Worm (Caenorhabditis elegans): Measurements from ENCODE around the gene efr-3.

DNA sequence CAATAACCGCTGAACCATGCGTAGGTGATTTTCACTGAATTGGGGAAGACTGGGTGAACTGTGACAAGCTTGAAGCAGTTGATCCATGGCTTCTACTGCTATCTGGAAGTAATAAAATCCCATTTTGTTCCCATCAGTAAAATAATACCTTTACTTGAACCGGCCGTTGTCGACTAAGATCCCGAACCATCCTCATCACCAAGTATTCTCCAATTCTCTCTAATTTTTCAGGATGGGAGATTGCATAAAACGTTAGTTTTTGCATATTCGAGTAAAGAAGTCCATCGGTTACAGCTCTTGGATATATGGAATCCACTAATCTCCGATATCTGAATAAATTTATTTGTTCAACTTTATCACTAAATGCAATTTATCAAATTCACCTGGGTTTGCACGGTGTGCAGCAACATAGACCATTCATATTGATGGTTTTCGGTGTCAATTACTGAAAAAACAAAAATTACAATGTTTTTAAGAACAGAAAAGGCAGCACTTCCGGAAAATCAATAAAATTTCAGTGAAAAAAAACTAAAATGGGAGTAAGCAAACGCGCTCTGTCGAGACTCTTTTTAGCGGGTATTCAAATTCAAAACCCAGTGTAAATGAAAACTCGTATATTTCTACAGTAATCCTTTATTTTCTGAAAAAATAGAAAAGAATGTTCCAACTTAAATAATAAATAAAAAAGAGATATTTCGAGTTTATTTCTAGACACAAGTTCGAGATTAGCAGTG lies at the start of gene efr-3:
- TF ChIP-seq ztf-11 (tag; optimal IDR thresholded peaks at IDR 0.05): no peak
- TF ChIP-seq blmp-1 (tag; optimal IDR thresholded peaks at IDR 0.05): no peak
- no peak for TF ChIP-seq nhr-76 (tag; optimal IDR thresholded peaks at IDR 0.05)
- TF ChIP-seq mep-1 (tag; optimal IDR thresholded peaks at IDR 0.05): no peak

Measured in whole organism, mixed stage, embryonic.